Worm (Caenorhabditis elegans): Measurements from ENCODE around the gene clec-126.

The clec-126 gene

DNA sequence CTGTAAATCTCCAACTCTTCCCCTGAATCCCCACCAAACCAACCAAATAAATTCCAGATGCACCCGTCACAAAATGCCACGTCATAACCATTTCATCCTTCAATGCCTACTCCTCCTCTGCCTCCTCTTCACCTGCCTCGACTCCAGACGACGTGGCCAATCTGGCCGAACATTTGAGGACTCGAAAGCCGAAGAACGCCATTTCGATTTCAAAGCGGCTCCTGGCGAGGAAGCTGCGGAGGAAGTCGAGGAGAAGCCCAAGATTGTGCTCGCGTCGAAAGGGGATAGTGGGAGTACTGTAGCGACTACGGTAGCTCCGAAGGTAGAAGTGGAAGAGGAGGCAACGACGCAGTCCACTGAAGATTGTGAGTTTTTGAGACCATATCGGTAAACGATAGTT lies 38.1 kb downstream of the clec-126 start, which contains the start of gene lgc-45:
Gene lgc-45 (plus strand): TSS at position 56 of the 400 bp plus-strand sequence.
- no peak for TF ChIP-seq syd-9 (tag; optimal IDR thresholded peaks at IDR 0.05)
- no peak for TF ChIP-seq nhr-11 (tag; optimal IDR thresholded peaks at IDR 0.05)
- TF ChIP-seq rnt-1 (tag; optimal IDR thresholded peaks at IDR 0.05), result no peak
- TF ChIP-seq ttx-3 (tag; optimal IDR thresholded peaks at IDR 0.05), result no peak
- no peak for TF ChIP-seq ahr-1 (tag; optimal IDR thresholded peaks at IDR 0.05)
- TF ChIP-seq pha-2 (tag; optimal IDR thresholded peaks at IDR 0.05), result no peak
- TF ChIP-seq ceh-45 (GFP tag; IDR thresholded peaks at IDR 0.05), result no peak
- TF ChIP-seq zip-5 (tag; optimal IDR thresholded peaks at IDR 0.05), result no peak
- TF ChIP-seq dmd-4 (tag; optimal IDR thresholded peaks at IDR 0.05; ENCODE audit: borderline replicate concordance), result no peak
- TF ChIP-seq hlh-6 (tag; optimal IDR thresholded peaks at IDR 0.05), result no peak

DNA sequence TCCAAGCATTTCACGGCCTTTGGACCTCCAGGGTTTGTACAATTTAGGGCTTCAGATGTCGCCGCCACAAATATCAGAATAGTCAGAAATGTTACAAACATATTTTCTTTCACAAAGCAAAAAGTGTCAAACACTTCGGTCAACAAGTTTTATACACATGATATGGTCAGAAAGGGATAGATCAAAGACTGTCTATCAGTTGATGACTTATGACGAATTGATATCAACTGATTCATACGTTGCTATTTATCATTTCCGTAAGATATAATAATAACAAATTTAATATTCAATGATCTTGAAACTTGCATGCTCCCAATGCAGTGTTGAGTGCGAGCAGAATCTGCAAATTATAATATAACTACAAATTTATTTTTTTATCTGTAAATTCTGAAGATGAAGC lies 41.3 kb downstream of the clec-126 start, which contains the start of gene W10G11.1:
Gene W10G11.1 (minus strand): TSS at position 101 of the 400 bp plus-strand sequence.
- no peak for TF ChIP-seq hlh-13 (GFP tag; optimal IDR thresholded peaks at IDR 0.05)

DNA sequence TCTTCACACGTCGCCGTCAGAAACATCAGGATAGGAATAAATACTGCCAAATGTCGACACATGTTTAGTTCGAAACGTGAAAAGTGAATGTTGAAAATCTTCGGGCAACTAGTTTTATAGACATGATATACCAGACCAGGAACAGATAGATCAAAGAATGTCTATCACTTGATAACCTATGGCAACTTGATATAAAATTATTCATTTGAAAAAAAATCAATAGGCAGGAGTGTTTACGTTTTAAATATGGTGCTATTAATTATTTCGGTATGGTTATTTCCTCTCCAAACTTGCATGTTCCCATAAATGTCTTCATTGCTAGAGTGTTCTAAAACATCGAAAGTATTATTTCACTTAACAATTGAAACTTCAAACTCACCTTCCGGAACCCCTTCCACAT lies 42.3 kb downstream of the clec-126 start, which contains the start of gene W10G11.2:
Gene W10G11.2 (minus strand): TSS at position 101 of the 400 bp plus-strand sequence.
- TF ChIP-seq madf-2 (tag; optimal IDR thresholded peaks at IDR 0.05) (no peak), ceh-34 (tag; optimal IDR thresholded peaks at IDR 0.05) (no peak)

DNA sequence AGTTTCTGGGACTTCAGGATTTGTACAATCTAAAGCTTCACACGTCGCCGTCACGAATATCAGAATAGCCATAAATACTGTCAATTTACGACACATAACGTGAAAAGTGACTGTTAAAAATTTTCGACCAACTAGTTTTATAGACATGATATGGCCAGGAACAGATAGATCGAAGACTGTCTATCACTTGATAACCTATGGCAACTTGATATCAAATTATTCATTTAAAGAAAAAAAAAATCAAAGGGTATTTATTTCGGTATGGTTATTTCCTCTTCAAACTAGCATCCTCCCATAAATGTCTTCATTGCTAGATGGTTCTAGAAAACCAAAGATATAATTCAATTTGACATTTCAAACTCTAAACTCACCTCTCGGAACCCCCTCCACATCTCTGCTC lies 43.1 kb downstream of the clec-126 start, which contains the start of gene W10G11.3:
Gene W10G11.3 (minus strand): TSS at position 101 of the 400 bp plus-strand sequence.
- no peak for TF ChIP-seq hlh-13 (GFP tag; optimal IDR thresholded peaks at IDR 0.05)
- no peak for TF ChIP-seq pros-1 (tag; optimal IDR thresholded peaks at IDR 0.05)
- TF ChIP-seq ceh-24 (tag; optimal IDR thresholded peaks at IDR 0.05), result no peak
- TF ChIP-seq pax-1 (tag; optimal IDR thresholded peaks at IDR 0.05), result no peak
- no peak for TF ChIP-seq pqm-1 (tag; optimal IDR thresholded peaks at IDR 0.05)
- no peak for TF ChIP-seq lim-6 (tag; optimal IDR thresholded peaks at IDR 0.05)
- TF ChIP-seq npax-4 (tag; optimal IDR thresholded peaks at IDR 0.05), result no peak
- no peak for TF ChIP-seq tbx-2 (tag; optimal IDR thresholded peaks at IDR 0.05)
- no peak for TF ChIP-seq ahr-1 (tag; optimal IDR thresholded peaks at IDR 0.05)
- TF ChIP-seq odd-2 (tag; optimal IDR thresholded peaks at IDR 0.05), result no peak
- no peak for TF ChIP-seq fkh-10 (GFP tag; optimal IDR thresholded peaks at IDR 0.05)
- TF ChIP-seq syd-9 (tag; optimal IDR thresholded peaks at IDR 0.05), result no peak
- no peak for TF ChIP-seq rnt-1 (tag; optimal IDR thresholded peaks at IDR 0.05)
- TF ChIP-seq C08G9.2 (tag; optimal IDR thresholded peaks at IDR 0.05), result no peak
- TF ChIP-seq unc-55 (GFP tag; optimal IDR thresholded peaks at IDR 0.05), result no peak
- TF ChIP-seq sox-4 (tag; optimal IDR thresholded peaks at IDR 0.05), result no peak
- TF ChIP-seq ceh-18 (tag; optimal IDR thresholded peaks at IDR 0.05), result no peak

DNA sequence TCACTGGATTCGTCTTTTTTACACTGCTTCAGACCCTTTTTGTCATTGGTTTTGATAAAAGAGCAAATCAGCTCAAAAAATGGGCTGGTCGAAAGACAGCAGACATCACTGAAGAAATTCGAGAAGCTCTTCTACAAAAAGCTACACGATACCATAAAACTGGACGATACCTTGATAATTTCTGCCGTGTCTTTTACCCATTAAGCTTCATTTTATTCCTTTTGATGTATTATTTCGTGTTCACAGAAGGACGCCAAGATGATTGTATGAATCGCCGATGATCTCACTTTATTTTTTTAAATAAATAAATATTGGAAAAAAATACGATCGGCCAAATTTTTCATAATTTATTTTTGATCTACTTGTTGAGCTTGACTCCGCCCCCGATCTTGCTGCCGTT lies 47.8 kb downstream of the clec-126 start:
- TF ChIP-seq mec-3 (tag; optimal IDR thresholded peaks at IDR 0.05; ENCODE audit: borderline replicate concordance) (no peak), ceh-30 (tag; optimal IDR thresholded peaks at IDR 0.05) (no peak), unc-55 (GFP tag; optimal IDR thresholded peaks at IDR 0.05) (no peak), unc-3 (GFP tag; conservative IDR thresholded peaks at IDR 0.05) (no peak), unc-3 (tag; optimal IDR thresholded peaks at IDR 0.05) (no peak), ttx-3 (tag; optimal IDR thresholded peaks at IDR 0.05) (no peak), zip-5 (tag; optimal IDR thresholded peaks at IDR 0.05) (no peak), elt-4 (tag; optimal IDR thresholded peaks at IDR 0.05) (no peak), ceh-19 (GFP tag; optimal IDR thresholded peaks at IDR 0.05) (no peak), unc-86 (tag; optimal IDR thresholded peaks at IDR 0.05) (no peak), pat-9 (tag; optimal IDR thresholded peaks at IDR 0.05) (no peak), sdc-2 (tag; optimal IDR thresholded peaks at IDR 0.05) (no peak), ceh-48 (tag; optimal IDR thresholded peaks at IDR 0.05) (no peak), fkh-6 (tag; optimal IDR thresholded peaks at IDR 0.05) (no peak), hlh-15 (tag; optimal IDR thresholded peaks at IDR 0.05) (no peak), elt-2 (tag; optimal IDR thresholded peaks at IDR 0.05) (no peak), lim-6 (tag; optimal IDR thresholded peaks at IDR 0.05) (no peak), ceh-2 (tag; optimal IDR thresholded peaks at IDR 0.05) (no peak), lin-11 (tag; optimal IDR thresholded peaks at IDR 0.05) (no peak), K09A11.1 (tag; optimal IDR thresholded peaks at IDR 0.05; ENCODE audit: insufficient read depth) (no peak), pax-1 (tag; optimal IDR thresholded peaks at IDR 0.05) (no peak)
